Fruit fly (Drosophila melanogaster) whole organism, embryonic: ENCODE data around the gene Gcn5.

Source experiments
- CG1024 ChIP-seq: fragments of 200-800 bp; sonication (Bioruptor generic); IDR thresholded peaks from 2 replicates; pipeline ENCODE4 v1.3.6; 2022; ENCODE audit warnings: missing biosample characterization, missing genetic modification characterization
- CG14014 ChIP-seq: fragments of 200-800 bp; sonication (Bioruptor generic); IDR thresholded peaks from 2 replicates; pipeline ENCODE4 v1.3.6; 2022; ENCODE audit warnings: missing biosample characterization, missing genetic modification characterization
- CG14860 ChIP-seq: fragments of 200-800 bp; sonication (Bioruptor generic); IDR thresholded peaks from 3 replicates; pipeline ENCODE4 v1.3.6; 2022; ENCODE audit warnings: missing biosample characterization, missing genetic modification characterization; ENCODE audit not compliant: partially characterized antibody
- CG15479 ChIP-seq: fragments of 200-800 bp; sonication (Bioruptor generic); optimal IDR thresholded peaks from 3 replicates; lab custom pipeline; 2019; ENCODE audit warnings: missing biosample characterization, mild to moderate bottlenecking, missing genetic modification characterization, moderate library complexity
- CG16813 ChIP-seq: fragments of 200-800 bp; sonication (Bioruptor generic); IDR thresholded peaks from 3 replicates; pipeline ENCODE4 v1.3.6; 2022; ENCODE audit warnings: missing biosample characterization, missing genetic modification characterization; ENCODE audit not compliant: partially characterized antibody
- CG18764 ChIP-seq: fragments of 200-800 bp; sonication (Bioruptor generic); optimal IDR thresholded peaks from 3 replicates; lab custom pipeline; 2016; ENCODE audit warnings: missing biosample characterization, missing genetic modification characterization
- CG3838 ChIP-seq: fragments of 200-800 bp; sonication (Bioruptor generic); optimal IDR thresholded peaks from 3 replicates; lab custom pipeline; 2016; ENCODE audit warnings: missing biosample characterization, missing genetic modification characterization
- CG6254 ChIP-seq: fragments of 200-800 bp; sonication (Bioruptor generic); optimal IDR thresholded peaks from 3 replicates; lab custom pipeline; 2017; ENCODE audit warnings: mild to moderate bottlenecking, missing biosample characterization, missing genetic modification reagents, missing genetic modification characterization
- CG7963 ChIP-seq: fragments of 200-800 bp; sonication (Bioruptor generic); IDR thresholded peaks from 3 replicates; pipeline ENCODE4 v1.3.6; 2022; ENCODE audit warnings: missing biosample characterization, missing genetic modification characterization; ENCODE audit not compliant: partially characterized antibody
- CG8290 ChIP-seq, 3 experiments: fragments of 200-800 bp; sonication (Bioruptor generic); optimal IDR thresholded peaks; 2 replicates each; lab custom pipeline; 2016 to 2019; ENCODE audit warnings: missing biosample characterization in 3 of 3, missing genetic modification characterization in 3 of 3, mild to moderate bottlenecking in 2 of 3, moderate library complexity in 1 of 3
- Dek ChIP-seq: fragments of 200-800 bp; sonication (Bioruptor generic); optimal IDR thresholded peaks from 3 replicates; lab custom pipeline; 2019; ENCODE audit warnings: missing biosample characterization, mild to moderate bottlenecking, missing genetic modification characterization, moderate library complexity
- Doc3 ChIP-seq: fragments of 200-800 bp; sonication (Bioruptor generic); IDR thresholded peaks from 3 replicates; pipeline ENCODE4 v1.3.6; 2022; ENCODE audit warnings: missing biosample characterization, missing genetic modification characterization; ENCODE audit not compliant: partially characterized antibody
- E2f1 ChIP-seq: fragments of 200-800 bp; sonication (Bioruptor generic); IDR thresholded peaks from 2 replicates; pipeline ENCODE4 v1.3.6; 2022; ENCODE audit warnings: missing biosample characterization, missing genetic modification characterization
- H15 ChIP-seq: fragments of 200-800 bp; sonication (Bioruptor generic); IDR thresholded peaks from 3 replicates; pipeline ENCODE4 v1.3.6; 2022; ENCODE audit warnings: missing biosample characterization, missing genetic modification characterization
- HLH4C ChIP-seq: fragments of 200-800 bp; sonication (Bioruptor generic); IDR thresholded peaks from 3 replicates; pipeline ENCODE4 v1.3.6; 2022; ENCODE audit warnings: missing biosample characterization, missing genetic modification characterization; ENCODE audit not compliant: partially characterized antibody
- HLHmδ ChIP-seq: fragments of 200-800 bp; sonication (Bioruptor generic); optimal IDR thresholded peaks from 2 replicates; lab custom pipeline; 2018; ENCODE audit warnings: missing biosample characterization, mild to moderate bottlenecking, missing genetic modification characterization, moderate library complexity
- Lhr ChIP-seq: fragments of 200-800 bp; sonication (Bioruptor generic); optimal IDR thresholded peaks from 3 replicates; lab custom pipeline; 2017; ENCODE audit warnings: mild to moderate bottlenecking, missing biosample characterization, missing genetic modification reagents, missing genetic modification characterization
- Nf-YC ChIP-seq: fragments of 200-800 bp; optimal IDR thresholded peaks from 3 replicates; lab custom pipeline; 2019; ENCODE audit warnings: missing biosample characterization, mild to moderate bottlenecking, missing genetic modification characterization, moderate library complexity
- Scr ChIP-seq: fragments of 200-800 bp; sonication (Bioruptor generic); IDR thresholded peaks from 2 replicates; pipeline ENCODE4 v1.3.6; 2022; ENCODE audit warnings: missing biosample characterization, missing genetic modification characterization; ENCODE audit not compliant: partially characterized antibody
- Ssrp ChIP-seq: fragments of 200-800 bp; sonication (Bioruptor generic); optimal IDR thresholded peaks from 2 replicates; lab custom pipeline; 2018; ENCODE audit warnings: missing biosample characterization, mild to moderate bottlenecking, missing genetic modification characterization, moderate library complexity
- ato ChIP-seq: fragments of 200-800 bp; sonication (Bioruptor generic); IDR thresholded peaks from 2 replicates; pipeline ENCODE4 v1.3.6; 2022; ENCODE audit warnings: missing biosample characterization, missing genetic modification characterization; ENCODE audit not compliant: partially characterized antibody
- bsh ChIP-seq, 2 experiments: fragments of 200-800 bp; sonication (Bioruptor generic); optimal IDR thresholded peaks; 2 replicates each; lab custom pipeline; 2017 to 2018; ENCODE audit warnings: mild to moderate bottlenecking in 2 of 2, missing biosample characterization in 2 of 2, missing genetic modification characterization in 2 of 2, moderate library complexity in 1 of 2
- cg ChIP-seq: fragments of 200-800 bp; sonication (Bioruptor generic); optimal IDR thresholded peaks from 3 replicates; lab custom pipeline; 2019; ENCODE audit warnings: missing biosample characterization, mild to moderate bottlenecking, missing genetic modification characterization, moderate library complexity
- ci ChIP-seq: fragments of 200-800 bp; sonication (Bioruptor generic); IDR thresholded peaks from 3 replicates; pipeline ENCODE4 v1.3.6; 2022; ENCODE audit warnings: missing biosample characterization, missing genetic modification characterization
- dan ChIP-seq: fragments of 200-800 bp; sonication (Bioruptor generic); IDR thresholded peaks from 2 replicates; pipeline ENCODE4 v1.3.6; 2022; ENCODE audit warnings: missing biosample characterization, missing genetic modification characterization
- dm ChIP-seq: fragments of 200-800 bp; sonication (Bioruptor generic); optimal IDR thresholded peaks from 3 replicates; lab custom pipeline; 2016; ENCODE audit warnings: missing biosample characterization, missing genetic modification characterization
- eyg ChIP-seq: fragments of 200-800 bp; sonication (Bioruptor generic); optimal IDR thresholded peaks from 3 replicates; lab custom pipeline; 2016; ENCODE audit warnings: missing biosample characterization, missing genetic modification characterization
- grau ChIP-seq: fragments of 200-800 bp; optimal IDR thresholded peaks from 3 replicates; lab custom pipeline; 2019; ENCODE audit warnings: missing biosample characterization, mild to moderate bottlenecking, missing genetic modification characterization, moderate library complexity
- hb ChIP-seq: fragments of 200-800 bp; sonication (Bioruptor generic); IDR thresholded peaks from 3 replicates; pipeline ENCODE4 v1.3.6; 2022; ENCODE audit warnings: missing biosample characterization, missing genetic modification characterization; ENCODE audit not compliant: partially characterized antibody
- kah ChIP-seq: fragments of 200-800 bp; sonication (Bioruptor generic); optimal IDR thresholded peaks from 2 replicates; lab custom pipeline; 2018; ENCODE audit warnings: missing biosample characterization, mild to moderate bottlenecking, missing genetic modification characterization
- knrl ChIP-seq: fragments of 200-800 bp; sonication (Bioruptor generic); IDR thresholded peaks from 3 replicates; pipeline ENCODE4 v1.3.6; 2022; ENCODE audit warnings: missing biosample characterization, missing genetic modification characterization; ENCODE audit not compliant: partially characterized antibody
- lilli ChIP-seq: fragments of 200-800 bp; sonication (Bioruptor generic); optimal IDR thresholded peaks from 3 replicates; lab custom pipeline; 2016; ENCODE audit warnings: missing biosample characterization, missing genetic modification characterization
- nau ChIP-seq: fragments of 200-800 bp; sonication (Bioruptor generic); optimal IDR thresholded peaks from 3 replicates; lab custom pipeline; 2017; ENCODE audit warnings: missing biosample characterization, mild to moderate bottlenecking, missing genetic modification characterization, missing genetic modification reagents
- nerfin-2 ChIP-seq: fragments of 200-800 bp; sonication (Bioruptor generic); IDR thresholded peaks from 2 replicates; pipeline ENCODE4 v1.3.6; 2022; ENCODE audit warnings: missing biosample characterization, missing genetic modification characterization; ENCODE audit not compliant: partially characterized antibody
- pho ChIP-seq: fragments of 200-800 bp; sonication (Bioruptor generic); optimal IDR thresholded peaks from 2 replicates; lab custom pipeline; 2016; ENCODE audit warnings: missing biosample characterization, missing genetic modification characterization
- pnt ChIP-seq: fragments of 200-800 bp; sonication (Bioruptor generic); optimal IDR thresholded peaks from 3 replicates; lab custom pipeline; 2016; ENCODE audit warnings: missing biosample characterization, missing genetic modification characterization
- seq ChIP-seq: fragments of 200-800 bp; sonication (Bioruptor generic); IDR thresholded peaks from 2 replicates; pipeline ENCODE4 v1.3.6; 2022; ENCODE audit warnings: missing biosample characterization, missing genetic modification characterization
- sna ChIP-seq: fragments of 200-800 bp; sonication (Bioruptor generic); IDR thresholded peaks from 2 replicates; pipeline ENCODE4 v1.3.6; 2022; ENCODE audit warnings: missing biosample characterization, missing genetic modification characterization; ENCODE audit not compliant: partially characterized antibody
- sob ChIP-seq: fragments of 200-800 bp; sonication (Bioruptor generic); IDR thresholded peaks from 2 replicates; pipeline ENCODE4 v1.3.6; 2022; ENCODE audit warnings: missing biosample characterization, missing genetic modification characterization
- sr ChIP-seq: fragments of 200-800 bp; sonication (Bioruptor generic); IDR thresholded peaks from 3 replicates; pipeline ENCODE4 v1.3.6; 2022; ENCODE audit warnings: missing biosample characterization, missing genetic modification characterization
- tna ChIP-seq: fragments of 200-800 bp; sonication (Bioruptor generic); IDR thresholded peaks from 2 replicates; pipeline ENCODE4 v1.3.6; 2022; ENCODE audit warnings: missing biosample characterization, missing genetic modification characterization; ENCODE audit not compliant: partially characterized antibody
- unpg ChIP-seq: fragments of 200-800 bp; sonication (Bioruptor generic); optimal IDR thresholded peaks from 3 replicates; lab custom pipeline; 2018; ENCODE audit warnings: missing biosample characterization, mild to moderate bottlenecking, missing genetic modification characterization, moderate library complexity
- vnd ChIP-seq: fragments of 200-800 bp; sonication (Bioruptor generic); IDR thresholded peaks from 3 replicates; pipeline ENCODE4 v1.3.6; 2022; ENCODE audit warnings: missing biosample characterization, missing genetic modification characterization; ENCODE audit not compliant: partially characterized antibody
- zen2 ChIP-seq: fragments of 200-800 bp; sonication (Bioruptor generic); IDR thresholded peaks from 3 replicates; pipeline ENCODE4 v1.3.6; 2022; ENCODE audit warnings: missing biosample characterization, missing genetic modification characterization; ENCODE audit not compliant: partially characterized antibody

The Gcn5 gene

DNA sequence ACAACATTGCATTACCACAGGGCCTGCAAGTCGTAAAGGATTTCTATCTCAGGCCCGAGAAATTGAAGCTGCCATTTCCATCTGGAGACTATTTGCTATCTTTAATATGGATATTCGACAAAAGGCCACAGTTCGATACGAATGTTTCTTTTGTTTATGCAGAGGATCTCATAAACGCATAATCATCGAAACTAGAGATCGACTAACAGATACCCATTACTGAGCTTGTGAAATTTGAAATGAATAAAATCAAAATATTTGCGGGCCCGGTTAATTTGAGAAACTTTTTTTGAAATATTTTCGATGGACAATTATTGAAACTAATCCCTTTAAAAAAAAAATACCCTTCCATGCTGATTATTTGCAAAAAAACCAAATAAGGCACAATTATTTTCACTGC is 37.6 kb downstream of the Gcn5 start:
- TF ChIP-seq CG14860 (peak; percentile 65; the same call in 2 of the 3 replicates), dan (GFP tag; lab: Robert Waterston, UW) (no peak), CG16813 (GFP tag; lab: Robert Waterston, UW) (peak; percentile 47; the same call in 1 of the 3 replicates), Ssrp (tag; lab: Kevin White, UChicago) (no peak), knrl (GFP tag; lab: Robert Waterston, UW) (no peak), Dek (tag; lab: Kevin White, UChicago) (no peak), sna (GFP tag; lab: Robert Waterston, UW) (0 out of 2 replicates have a peak, but pooled peaks have one; percentile 28), sob (GFP tag; lab: Robert Waterston, UW) (no peak), CG7963 (GFP tag; lab: Robert Waterston, UW) (0 out of 3 replicates have a peak, but pooled peaks have one; percentile 33), eyg (GFP tag; lab: Kevin White, UChicago) (no peak), vnd (GFP tag; lab: Robert Waterston, UW) (peak; percentile 47; the same call in 1 of the 3 replicates), grau (tag; lab: Kevin White, UChicago) (no peak), HLH4C (GFP tag; lab: Robert Waterston, UW) (peak; percentile 58), nerfin-2 (GFP tag; lab: Robert Waterston, UW) (peak; percentile 54), Scr (0 out of 2 replicates have a peak, but pooled peaks have one; percentile 25), CG18764 (GFP tag; lab: Kevin White, UChicago) (no peak)

DNA sequence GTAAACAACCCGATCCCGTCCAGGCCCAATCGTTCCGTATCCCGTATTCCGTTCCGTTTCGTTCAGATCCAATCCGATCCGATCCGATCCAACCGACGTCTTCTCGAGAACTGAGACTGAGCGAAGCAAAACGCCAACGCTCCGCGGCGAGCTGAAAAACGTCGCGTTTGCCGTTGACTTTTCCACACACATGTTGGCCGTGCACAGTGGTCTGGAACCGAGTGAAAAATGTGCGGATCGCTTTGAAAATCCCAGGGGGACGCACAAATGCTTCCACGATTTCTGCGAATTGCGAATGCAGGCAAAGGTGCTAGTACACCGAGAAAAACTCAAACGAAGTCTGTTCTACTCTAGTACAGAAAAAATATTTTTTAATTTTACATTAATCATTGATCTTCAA is 38.9 kb downstream of the Gcn5 start, which contains the start of gene CG10663:
TSS of gene CG10663 (minus strand) at position 88 of the 400 bp plus-strand sequence.
- TF ChIP-seq pnt (GFP tag; lab: Kevin White, UChicago) (no peak), hb (GFP tag; lab: Robert Waterston, UW) (peak; percentile 51; the same call in 1 of the 3 replicates), bsh (GFP tag; optimal IDR thresholded peaks at IDR 0.05; lab: Kevin White, UChicago) (peak; percentile 15 to 28), sr (GFP tag; lab: Robert Waterston, UW) (peak; percentile 90; the same call in 2 of the 3 replicates), lilli (GFP tag; lab: Kevin White, UChicago) (peak; percentile 5), CG8290 (GFP tag; optimal IDR thresholded peaks at IDR 0.05; lab: Kevin White, UChicago) (no peak), CG8290 (tag; optimal IDR thresholded peaks at IDR 0.05; lab: Kevin White, UChicago) (peak in 1 of 2 experiments; percentile 54), HLHmδ (GFP tag; lab: Kevin White, UChicago) (peak; percentile 39), H15 (GFP tag; lab: Robert Waterston, UW) (0 out of 3 replicates have a peak, but pooled peaks have one; percentile 30), E2f1 (GFP tag; lab: Robert Waterston, UW) (0 out of 2 replicates have a peak, but pooled peaks have one; percentile 12), HLH4C (GFP tag; lab: Robert Waterston, UW) (peak; percentile 53; the same call in 2 of the 3 replicates), pho (no peak), unpg (GFP tag; lab: Kevin White, UChicago) (peak; percentile 18), zen2 (GFP tag; lab: Robert Waterston, UW) (0 out of 3 replicates have a peak, but pooled peaks have one; percentile 23), CG15479 (GFP tag; lab: Kevin White, UChicago) (no peak), CG7963 (GFP tag; lab: Robert Waterston, UW) (peak; percentile 53; the same call in 2 of the 3 replicates), CG16813 (GFP tag; lab: Robert Waterston, UW) (peak; percentile 43; the same call in 1 of the 3 replicates), cg (GFP tag; lab: Kevin White, UChicago) (peak; percentile 14), Doc3 (GFP tag; lab: Robert Waterston, UW) (0 out of 3 replicates have a peak, but pooled peaks have one; percentile 33), ci (peak; percentile 72; the same call in 2 of the 3 replicates), tna (GFP tag; lab: Robert Waterston, UW) (peak; percentile 51; the same call in 1 of the 2 replicates), CG6254 (GFP tag; lab: Kevin White, UChicago) (peak; percentile 13), CG14014 (GFP tag; lab: Robert Waterston, UW) (peak; percentile 32; the same call in 1 of the 2 replicates), CG3838 (GFP tag; lab: Kevin White, UChicago) (no peak), knrl (GFP tag; lab: Robert Waterston, UW) (peak; percentile 35; the same call in 1 of the 3 replicates), kah (peak; percentile 15), Nf-YC (tag; lab: Kevin White, UChicago) (no peak), CG1024 (GFP tag; lab: Robert Waterston, UW) (0 out of 2 replicates have a peak, but pooled peaks have one; percentile 16), seq (GFP tag; lab: Robert Waterston, UW) (0 out of 2 replicates have a peak, but pooled peaks have one; percentile 17), dm (peak; percentile 45), nau (peak; percentile 5), ato (peak; percentile 45), Lhr (no peak)
